Fruit fly (Drosophila melanogaster): ENCODE data around the gene CAH8.

Gene CAH8

dm6 chr3R:22362218-22362907 is 27.2 kb downstream of the CAH8 start, which contains the start of the genes JMJD6, CG7071 and Muted (continued):
- TF ChIP-seq tap (tag; optimal IDR thresholded peaks at IDR 0.05) = peak; percentile 67
- peak; percentile 85 for TF ChIP-seq CG8944 (GFP tag; optimal IDR thresholded peaks at IDR 0.05)
- peak; percentile 89 for TF ChIP-seq CG9797 (GFP tag; optimal IDR thresholded peaks at IDR 0.05)
- TF ChIP-seq CG32767 (GFP tag; IDR thresholded peaks at IDR 0.05) = peak; percentile 83; the same call in 1 of the 2 replicates
- peak; percentile 89 for TF ChIP-seq bab2 (GFP tag; optimal IDR thresholded peaks at IDR 0.05)
- no peak for TF ChIP-seq pan (optimal IDR thresholded peaks at IDR 0.05)
- peak in 1 of 2 experiments; percentile 94 for TF ChIP-seq pan (GFP tag; optimal IDR thresholded peaks at IDR 0.05 in 1 of 2, IDR thresholded peaks at IDR 0.05 in 1 of 2)
- peak; percentile 76 for TF ChIP-seq ssp (GFP tag; IDR thresholded peaks at IDR 0.05)
- peak; percentile 45 for TF ChIP-seq fd102C (GFP tag; optimal IDR thresholded peaks at IDR 0.05)
- TF ChIP-seq zfh2 (GFP tag; optimal IDR thresholded peaks at IDR 0.05) = peak; percentile 95
- TF ChIP-seq CG13775 (GFP tag; optimal IDR thresholded peaks at IDR 0.05) = peak; percentile 94
- TF ChIP-seq ken (GFP tag; IDR thresholded peaks at IDR 0.05) = peak; percentile 92
- TF ChIP-seq gce (GFP tag; IDR thresholded peaks at IDR 0.05) = peak; percentile 82; the same call in 2 of the 3 replicates
- peak; percentile 76 for TF ChIP-seq CG18262 (tag; optimal IDR thresholded peaks at IDR 0.05)
- peak; percentile 91 for TF ChIP-seq CG10366 (GFP tag; IDR thresholded peaks at IDR 0.05)
- peak in 1 of 2 experiments; percentile 11 for TF ChIP-seq tll (GFP tag; optimal IDR thresholded peaks at IDR 0.05)
- TF ChIP-seq CG4617 (GFP tag; optimal IDR thresholded peaks at IDR 0.05; ENCODE audit: borderline replicate concordance) = peak; percentile 80
- TF ChIP-seq CG33213 (GFP tag; optimal IDR thresholded peaks at IDR 0.05) = peak; percentile 81
- peak; percentile 79 for TF ChIP-seq fd96Cb (tag; optimal IDR thresholded peaks at IDR 0.05)
- TF ChIP-seq zen2 (GFP tag; IDR thresholded peaks at IDR 0.05; ENCODE audit: partially characterized antibody) = peak; percentile 55; the same call in 1 of the 3 replicates
- peak; percentile 92 for TF ChIP-seq PHDP (tag; optimal IDR thresholded peaks at IDR 0.05)
- peak; percentile 13 for TF ChIP-seq CG7745 (tag; optimal IDR thresholded peaks at IDR 0.05)
- TF ChIP-seq Nf-YC (tag; optimal IDR thresholded peaks at IDR 0.05) = peak; percentile 78
- peak; percentile 76 for TF ChIP-seq corto (GFP tag; optimal IDR thresholded peaks at IDR 0.05)
- TF ChIP-seq CG15269 (tag; optimal IDR thresholded peaks at IDR 0.05) = peak; percentile 90
- TF ChIP-seq CG18619 (GFP tag; optimal IDR thresholded peaks at IDR 0.05) = peak; percentile 83
- TF ChIP-seq btn (GFP tag; optimal IDR thresholded peaks at IDR 0.05) = peak; percentile 15
- TF ChIP-seq CG12659 (GFP tag; optimal IDR thresholded peaks at IDR 0.05) = peak; percentile 97
- TF ChIP-seq sisA (GFP tag; IDR thresholded peaks at IDR 0.05) = peak; percentile 93
- TF ChIP-seq TFAM (GFP tag; optimal IDR thresholded peaks at IDR 0.05) = no peak
- TF ChIP-seq Rfx (GFP tag; IDR thresholded peaks at IDR 0.05) = peak; percentile 95
- TF ChIP-seq CG17568 (GFP tag; optimal IDR thresholded peaks at IDR 0.05) = peak; percentile 86
- TF ChIP-seq CG12155 (GFP tag; optimal IDR thresholded peaks at IDR 0.05) = peak; percentile 93
- peak; percentile 85 for TF ChIP-seq CHES-1-like (GFP tag; optimal IDR thresholded peaks at IDR 0.05)
- TF ChIP-seq Dbx (GFP tag; IDR thresholded peaks at IDR 0.05) = peak; percentile 91
- TF ChIP-seq Chrac-16 (GFP tag; optimal IDR thresholded peaks at IDR 0.05) = peak; percentile 92
- peak in 1 of 2 experiments; percentile 62 for TF ChIP-seq Eip74EF (GFP tag; optimal IDR thresholded peaks at IDR 0.05)
- peak; percentile 88 to 94 for TF ChIP-seq dpn (GFP tag; optimal IDR thresholded peaks at IDR 0.05)
- peak; percentile 87 for TF ChIP-seq Ets97D (GFP tag; optimal IDR thresholded peaks at IDR 0.05)
- peak; percentile 87 for TF ChIP-seq stwl (tag; optimal IDR thresholded peaks at IDR 0.05)
- peak; percentile 77 for TF ChIP-seq CG10431 (GFP tag; optimal IDR thresholded peaks at IDR 0.05)
- TF ChIP-seq bsh (GFP tag; optimal IDR thresholded peaks at IDR 0.05) = peak in 1 of 2 experiments; percentile 91
- TF ChIP-seq fu2 (GFP tag; optimal IDR thresholded peaks at IDR 0.05) = peak; percentile 85
- TF ChIP-seq CG2120 (GFP tag; optimal IDR thresholded peaks at IDR 0.05) = peak; percentile 98
- peak; percentile 68 for TF ChIP-seq Bgb (GFP tag; IDR thresholded peaks at IDR 0.05; ENCODE audit: partially characterized antibody)
- peak; percentile 91 for TF ChIP-seq CG10147 (GFP tag; optimal IDR thresholded peaks at IDR 0.05)
- TF ChIP-seq twi (tag; optimal IDR thresholded peaks at IDR 0.05) = peak; percentile 77
- TF ChIP-seq CG8924 (tag; optimal IDR thresholded peaks at IDR 0.05) = peak; percentile 82

Measured in whole organism, embryonic.